Fruit fly (Drosophila melanogaster) whole organism, embryonic: ENCODE measurements around the gene Iru.

Experiments used
- Atf-2 ChIP-seq: fragments of 200-800 bp; sonication (Bioruptor generic); optimal IDR thresholded peaks from 2 replicates; lab custom pipeline; 2016; ENCODE audit warnings: missing biosample characterization, missing genetic modification characterization
- Atf6 ChIP-seq: fragments of 200-800 bp; sonication (Bioruptor generic); IDR thresholded peaks from 2 replicates; pipeline ENCODE4 v1.3.6; 2022; ENCODE audit warnings: missing biosample characterization, missing genetic modification characterization
- Blimp-1 ChIP-seq: fragments of 200-800 bp; sonication (Bioruptor generic); optimal IDR thresholded peaks from 3 replicates; lab custom pipeline; 2018; ENCODE audit warnings: missing biosample characterization, missing genetic modification characterization, mild to moderate bottlenecking, moderate library complexity, missing genetic modification reagents
- CG1024 ChIP-seq: fragments of 200-800 bp; sonication (Bioruptor generic); IDR thresholded peaks from 2 replicates; pipeline ENCODE4 v1.3.6; 2022; ENCODE audit warnings: missing biosample characterization, missing genetic modification characterization
- CG10274 ChIP-seq: fragments of 200-800 bp; sonication (Bioruptor generic); optimal IDR thresholded peaks from 3 replicates; lab custom pipeline; 2017; ENCODE audit warnings: missing biosample characterization, mild to moderate bottlenecking, missing genetic modification characterization
- CG11398 ChIP-seq: fragments of 200-800 bp; sonication (Bioruptor generic); optimal IDR thresholded peaks from 2 replicates; lab custom pipeline; 2016; ENCODE audit warnings: missing biosample characterization, missing genetic modification characterization
- CG12744 ChIP-seq: fragments of 200-800 bp; sonication (Bioruptor generic); optimal IDR thresholded peaks from 2 replicates; lab custom pipeline; 2016; ENCODE audit warnings: missing biosample characterization, missing genetic modification characterization
- CG14050 ChIP-seq: fragments of 200-800 bp; sonication (Bioruptor generic); IDR thresholded peaks from 3 replicates; pipeline ENCODE4 v1.3.6; 2022; ENCODE audit warnings: missing biosample characterization, missing genetic modification characterization
- CG15514 ChIP-seq: fragments of 200-800 bp; sonication (Bioruptor generic); optimal IDR thresholded peaks from 3 replicates; lab custom pipeline; 2017; ENCODE audit warnings: missing biosample characterization, missing genetic modification characterization, mild to moderate bottlenecking, moderate library complexity, missing genetic modification reagents
- CG15601 ChIP-seq: fragments of 200-800 bp; sonication (Bioruptor generic); optimal IDR thresholded peaks from 3 replicates; lab custom pipeline; 2019; ENCODE audit warnings: missing biosample characterization, mild to moderate bottlenecking, missing genetic modification characterization, moderate library complexity
- CG1647 ChIP-seq: fragments of 200-800 bp; sonication (Bioruptor generic); optimal IDR thresholded peaks from 3 replicates; lab custom pipeline; 2016; ENCODE audit warnings: missing biosample characterization, missing genetic modification characterization
- CG2712 ChIP-seq: fragments of 200-800 bp; optimal IDR thresholded peaks from 3 replicates; lab custom pipeline; 2019; ENCODE audit warnings: missing biosample characterization, mild to moderate bottlenecking, missing genetic modification characterization, moderate library complexity
- CG4282 ChIP-seq: fragments of 200-800 bp; sonication (Bioruptor generic); optimal IDR thresholded peaks from 2 replicates; lab custom pipeline; 2016; ENCODE audit warnings: missing biosample characterization, missing genetic modification characterization
- CG4328 ChIP-seq: fragments of 200-800 bp; sonication (Bioruptor generic); optimal IDR thresholded peaks from 3 replicates; lab custom pipeline; 2017; ENCODE audit warnings: missing biosample characterization, missing genetic modification reagents, missing genetic modification characterization
- CG4404 ChIP-seq: fragments of 200-800 bp; sonication (Bioruptor generic); IDR thresholded peaks from 2 replicates; pipeline ENCODE4 v1.3.6; 2022; ENCODE audit warnings: missing biosample characterization, missing genetic modification characterization
- CG4730 ChIP-seq: fragments of 200-800 bp; sonication (Bioruptor generic); IDR thresholded peaks from 2 replicates; pipeline ENCODE4 v1.3.6; 2022; ENCODE audit warnings: missing biosample characterization, missing genetic modification characterization
- CG5953 ChIP-seq: fragments of 200-800 bp; sonication (Bioruptor generic); IDR thresholded peaks from 2 replicates; pipeline ENCODE4 v1.3.6; 2022; ENCODE audit warnings: missing biosample characterization, missing genetic modification characterization
- CG6272 ChIP-seq: fragments of 200-800 bp; sonication (Bioruptor generic); IDR thresholded peaks from 2 replicates; pipeline ENCODE4 v1.3.6; 2022; ENCODE audit warnings: missing biosample characterization, missing genetic modification characterization
- CG8089 ChIP-seq: fragments of 200-800 bp; sonication (Bioruptor generic); optimal IDR thresholded peaks from 3 replicates; lab custom pipeline; 2016; ENCODE audit warnings: missing biosample characterization, missing genetic modification characterization
- CrebB ChIP-seq: fragments of 200-800 bp; sonication (Bioruptor generic); optimal IDR thresholded peaks from 3 replicates; lab custom pipeline; 2018; ENCODE audit warnings: missing biosample characterization, mild to moderate bottlenecking, missing genetic modification characterization
- D19B ChIP-seq: fragments of 200-800 bp; sonication (Bioruptor generic); optimal IDR thresholded peaks from 2 replicates; lab custom pipeline; 2017; ENCODE audit warnings: missing biosample characterization, mild to moderate bottlenecking, missing genetic modification characterization
- Doc2 ChIP-seq: fragments of 200-800 bp; sonication (Bioruptor generic); IDR thresholded peaks from 2 replicates; pipeline ENCODE4 v1.3.6; 2022; ENCODE audit warnings: missing biosample characterization, missing genetic modification characterization
- ERR ChIP-seq: fragments of 200-800 bp; sonication (Bioruptor generic); optimal IDR thresholded peaks from 2 replicates; lab custom pipeline; 2016; ENCODE audit warnings: missing biosample characterization, missing genetic modification characterization
- Ets65A ChIP-seq: fragments of 200-800 bp; sonication (Bioruptor generic); peaks from one replicate; lab custom pipeline; 2016; ENCODE audit warnings: missing biosample characterization, missing genetic modification characterization
- Gug ChIP-seq: fragments of 200-800 bp; sonication (Bioruptor generic); IDR thresholded peaks from 4 replicates; pipeline ENCODE4 v1.3.6; 2022; ENCODE audit warnings: missing biosample characterization, missing genetic modification characterization
- H15 ChIP-seq: fragments of 200-800 bp; sonication (Bioruptor generic); IDR thresholded peaks from 3 replicates; pipeline ENCODE4 v1.3.6; 2022; ENCODE audit warnings: missing biosample characterization, missing genetic modification characterization
- H2.0 ChIP-seq: fragments of 200-800 bp; sonication (Bioruptor generic); IDR thresholded peaks from 2 replicates; pipeline ENCODE4 v1.3.6; 2022; ENCODE audit warnings: missing biosample characterization, missing genetic modification characterization
- Hr39 ChIP-seq: fragments of >200 bp; optimal IDR thresholded peaks from 2 replicates; lab custom pipeline; 2017
- Kr ChIP-seq: fragments of 200-800 bp; sonication (Bioruptor generic); optimal IDR thresholded peaks from 2 replicates; lab custom pipeline; 2017; ENCODE audit warnings: missing biosample characterization, mild to moderate bottlenecking, missing genetic modification characterization
- Lhr ChIP-seq: fragments of 200-800 bp; sonication (Bioruptor generic); optimal IDR thresholded peaks from 3 replicates; lab custom pipeline; 2017; ENCODE audit warnings: mild to moderate bottlenecking, missing biosample characterization, missing genetic modification reagents, missing genetic modification characterization
- Oli ChIP-seq: fragments of 200-800 bp; sonication (Bioruptor generic); optimal IDR thresholded peaks from 2 replicates; lab custom pipeline; 2018; ENCODE audit warnings: missing biosample characterization, mild to moderate bottlenecking, missing genetic modification characterization, moderate library complexity
- Sox102F ChIP-seq: fragments of 200-800 bp; sonication (Bioruptor generic); optimal IDR thresholded peaks from 2 replicates; lab custom pipeline; 2018; ENCODE audit warnings: missing biosample characterization, mild to moderate bottlenecking, missing genetic modification characterization, moderate library complexity
- ab ChIP-seq: fragments of 200-800 bp; sonication (Bioruptor generic); optimal IDR thresholded peaks from 2 replicates; lab custom pipeline; 2016; ENCODE audit warnings: missing biosample characterization, missing genetic modification characterization
- aop ChIP-seq: fragments of 200-800 bp; sonication (Bioruptor generic); IDR thresholded peaks from 2 replicates; pipeline ENCODE4 v1.3.6; 2022; ENCODE audit warnings: missing biosample characterization, missing genetic modification characterization
- ash1 ChIP-seq: fragments of 200-800 bp; sonication (Bioruptor generic); optimal IDR thresholded peaks from 2 replicates; lab custom pipeline; 2018; ENCODE audit warnings: missing biosample characterization, mild to moderate bottlenecking, missing genetic modification characterization
- chm ChIP-seq: fragments of 200-800 bp; sonication (Bioruptor generic); IDR thresholded peaks from 2 replicates; pipeline ENCODE4 v1.3.6; 2022; ENCODE audit warnings: missing biosample characterization, missing genetic modification characterization
- dan ChIP-seq: fragments of 200-800 bp; sonication (Bioruptor generic); IDR thresholded peaks from 2 replicates; pipeline ENCODE4 v1.3.6; 2022; ENCODE audit warnings: missing biosample characterization, missing genetic modification characterization
- esg ChIP-seq: fragments of 200-800 bp; sonication (Bioruptor generic); conservative IDR thresholded peaks from 2 replicates; pipeline ENCODE4 v1.3.6; 2022; ENCODE audit warnings: missing biosample characterization, missing genetic modification characterization
- eyg ChIP-seq: fragments of 200-800 bp; sonication (Bioruptor generic); optimal IDR thresholded peaks from 3 replicates; lab custom pipeline; 2016; ENCODE audit warnings: missing biosample characterization, missing genetic modification characterization
- fru ChIP-seq: fragments of >200 bp; optimal IDR thresholded peaks from 2 replicates; lab custom pipeline; 2017
- gce ChIP-seq: fragments of 200-800 bp; sonication (Bioruptor generic); IDR thresholded peaks from 3 replicates; pipeline ENCODE4 v1.3.6; 2022; ENCODE audit warnings: missing biosample characterization, missing genetic modification characterization
- h ChIP-seq: fragments of >200 bp; optimal IDR thresholded peaks from 2 replicates; lab custom pipeline; 2017
- her ChIP-seq: fragments of 200-800 bp; sonication (Bioruptor generic); optimal IDR thresholded peaks from 2 replicates; lab custom pipeline; 2016; ENCODE audit warnings: missing biosample characterization, missing genetic modification characterization
- insv ChIP-seq, 2 experiments: fragments of 200-800 bp; sonication (Bioruptor generic); optimal IDR thresholded peaks; 3 replicates each; lab custom pipeline; 2016 to 2018; ENCODE audit warnings: missing biosample characterization in 2 of 2, missing genetic modification characterization in 2 of 2
- inv ChIP-seq: fragments of 200-800 bp; sonication (Bioruptor generic); IDR thresholded peaks from 2 replicates; pipeline ENCODE4 v1.3.6; 2022; ENCODE audit warnings: missing biosample characterization, missing genetic modification characterization; ENCODE audit not compliant: partially characterized antibody
- klu ChIP-seq: fragments of 200-800 bp; sonication (Bioruptor generic); IDR thresholded peaks from 2 replicates; pipeline ENCODE4 v1.3.6; 2022; ENCODE audit warnings: missing biosample characterization, missing genetic modification characterization
- sc ChIP-seq, 3 experiments: fragments of >200 bp in 2 of 3; fragments of 200-800 bp in 1 of 3; sonication (Bioruptor generic) in 1 of 3; optimal IDR thresholded peaks; 2 replicates in 2 of 3; 3 replicates in 1 of 3; lab custom pipeline; 2017; ENCODE audit warnings: mild to moderate bottlenecking in 1 of 3, missing biosample characterization in 1 of 3, missing genetic modification characterization in 1 of 3, missing genetic modification reagents in 1 of 3
- sd ChIP-seq: fragments of 200-800 bp; sonication (Bioruptor generic); optimal IDR thresholded peaks from 3 replicates; lab custom pipeline; 2018; ENCODE audit warnings: missing biosample characterization, mild to moderate bottlenecking, missing genetic modification characterization, moderate library complexity
- sima ChIP-seq: fragments of 200-800 bp; sonication (Bioruptor generic); optimal IDR thresholded peaks from 2 replicates; lab custom pipeline; 2016; ENCODE audit warnings: missing biosample characterization, missing genetic modification characterization
- trem ChIP-seq: fragments of 200-800 bp; optimal IDR thresholded peaks from 3 replicates; lab custom pipeline; 2019; ENCODE audit warnings: missing biosample characterization, mild to moderate bottlenecking, missing genetic modification characterization, moderate library complexity
- usp ChIP-seq: fragments of >200 bp; optimal IDR thresholded peaks from 2 replicates; lab custom pipeline; 2017; ENCODE audit warnings: missing biosample characterization, missing genetic modification characterization
- vvl ChIP-seq: fragments of 200-800 bp; sonication (Bioruptor generic); IDR thresholded peaks from 2 replicates; pipeline ENCODE4 v1.3.6; 2022; ENCODE audit warnings: missing biosample characterization, missing genetic modification characterization
- wdn ChIP-seq: fragments of 200-800 bp; sonication (Bioruptor generic); IDR thresholded peaks from 2 replicates; pipeline ENCODE4 v1.3.6; 2022; ENCODE audit warnings: missing biosample characterization, missing genetic modification characterization

The Iru gene

dm6 chr3R:9053850-9054441 is 47.7 kb downstream of the Iru start (continued):
- peak; percentile 67 for TF ChIP-seq Oli
- no peak for TF ChIP-seq inv (GFP tag; lab: Robert Waterston, UW)
- TF ChIP-seq sc (optimal IDR thresholded peaks at IDR 0.05; lab: Kevin White, UChicago) = no peak
- TF ChIP-seq sc (GFP tag; optimal IDR thresholded peaks at IDR 0.05; lab: Kevin White, UChicago) = no peak
- no peak for TF ChIP-seq insv (GFP tag; optimal IDR thresholded peaks at IDR 0.05; lab: Kevin White, UChicago)
- no peak for TF ChIP-seq dan
- no peak for TF ChIP-seq CG11398
- no peak for TF ChIP-seq esg (GFP tag; lab: Robert Waterston, UW)
- no peak for TF ChIP-seq ab (GFP tag; lab: Kevin White, UChicago)
- peak; percentile 59; the same call in 3 of the 4 replicates for TF ChIP-seq Gug (GFP tag; lab: Robert Waterston, UW)
- TF ChIP-seq CG10274 = peak; percentile 9
- TF ChIP-seq Atf-2 (GFP tag; lab: Kevin White, UChicago) = no peak
- TF ChIP-seq CG4730 (GFP tag; lab: Robert Waterston, UW) = no peak
- TF ChIP-seq Atf6 (GFP tag; lab: Robert Waterston, UW) = no peak
- no peak for TF ChIP-seq klu (GFP tag; lab: Robert Waterston, UW)
- no peak for TF ChIP-seq ash1
- TF ChIP-seq D19B (GFP tag; lab: Kevin White, UChicago) = peak; percentile 42
- TF ChIP-seq CG6272 (GFP tag; lab: Robert Waterston, UW) = no peak
- TF ChIP-seq H15 (GFP tag; lab: Robert Waterston, UW) = no peak
- no peak for TF ChIP-seq CG5953
- peak; percentile 7 for TF ChIP-seq CG4282 (GFP tag; lab: Kevin White, UChicago)
- no peak for TF ChIP-seq aop (GFP tag; lab: Robert Waterston, UW)
- no peak for TF ChIP-seq CG8089 (GFP tag; lab: Kevin White, UChicago)
- no peak for TF ChIP-seq CrebB
- no peak for TF ChIP-seq chm (GFP tag; lab: Robert Waterston, UW)
- TF ChIP-seq vvl = no peak
- no peak for TF ChIP-seq her (GFP tag; lab: Kevin White, UChicago)
- TF ChIP-seq gce = no peak
- peak; percentile 55 for TF ChIP-seq Sox102F
- no peak for TF ChIP-seq Kr
- TF ChIP-seq CG2712 (tag; lab: Kevin White, UChicago) = peak; percentile 61
- TF ChIP-seq fru (lab: Kevin White, UChicago) = no peak
- TF ChIP-seq sima (GFP tag; lab: Kevin White, UChicago) = no peak
- TF ChIP-seq CG15514 (GFP tag; lab: Kevin White, UChicago) = no peak
- TF ChIP-seq CG1647 = no peak
- no peak for TF ChIP-seq CG14050 (GFP tag; lab: Robert Waterston, UW)
- TF ChIP-seq usp (GFP tag; lab: Kevin White, UChicago) = no peak
- peak; percentile 96 for TF ChIP-seq Ets65A
- TF ChIP-seq Doc2 (GFP tag; lab: Robert Waterston, UW) = no peak
- no peak for TF ChIP-seq CG12744 (GFP tag; lab: Kevin White, UChicago)
- no peak for TF ChIP-seq CG15601 (tag; lab: Kevin White, UChicago)
- TF ChIP-seq sd = no peak
- TF ChIP-seq CG4328 (GFP tag; lab: Kevin White, UChicago) = no peak
- TF ChIP-seq trem = no peak
- TF ChIP-seq ERR (GFP tag; lab: Kevin White, UChicago) = no peak
- no peak for TF ChIP-seq h (lab: Kevin White, UChicago)
- TF ChIP-seq CG1024 (GFP tag; lab: Robert Waterston, UW) = no peak
- no peak for TF ChIP-seq Blimp-1 (GFP tag; lab: Kevin White, UChicago)
- TF ChIP-seq Lhr = no peak
- no peak for TF ChIP-seq Hr39 (lab: Kevin White, UChicago)
- TF ChIP-seq CG4404 (GFP tag; lab: Robert Waterston, UW) = no peak
- no peak for TF ChIP-seq eyg (GFP tag; lab: Kevin White, UChicago)
- no peak for TF ChIP-seq H2.0 (GFP tag; lab: Robert Waterston, UW)
- no peak for TF ChIP-seq wdn (GFP tag; lab: Robert Waterston, UW)
